Fruit fly (Drosophila melanogaster) whole organism, adult: Measurements from ENCODE around the gene mus312.

Experiments
- CG11617 ChIP-seq: fragments of 200-800 bp; sonication (Bioruptor generic); optimal IDR thresholded peaks from 2 replicates; lab custom pipeline; 2017; ENCODE audit warnings: mild to moderate bottlenecking, missing biosample characterization, missing genetic modification reagents, missing genetic modification characterization
- CG12768 ChIP-seq: fragments of 200-800 bp; sonication (Bioruptor generic); optimal IDR thresholded peaks from 2 replicates; lab custom pipeline; 2017; ENCODE audit warnings: missing biosample characterization, missing genetic modification characterization, mild to moderate bottlenecking, moderate library complexity, missing genetic modification reagents
- CG14711 ChIP-seq: fragments of 200-800 bp; sonication (Bioruptor generic); optimal IDR thresholded peaks from 2 replicates; lab custom pipeline; 2018; ENCODE audit warnings: missing biosample characterization, mild to moderate bottlenecking, missing genetic modification characterization, moderate library complexity
- CG1620 ChIP-seq: fragments of 200-800 bp; sonication (Bioruptor generic); optimal IDR thresholded peaks from 2 replicates; lab custom pipeline; 2016; ENCODE audit warnings: missing biosample characterization, missing genetic modification characterization
- CG33017 ChIP-seq: fragments of 200-800 bp; sonication (Bioruptor generic); optimal IDR thresholded peaks from 2 replicates; lab custom pipeline; 2018; ENCODE audit warnings: missing biosample characterization, mild to moderate bottlenecking, missing genetic modification characterization, moderate library complexity
- CG5204 ChIP-seq: fragments of 200-800 bp; sonication (Bioruptor generic); optimal IDR thresholded peaks from 2 replicates; lab custom pipeline; 2016; ENCODE audit warnings: missing biosample characterization, missing genetic modification characterization
- CG7045 ChIP-seq: fragments of 200-800 bp; sonication (Bioruptor generic); optimal IDR thresholded peaks from 2 replicates; lab custom pipeline; 2017; ENCODE audit warnings: missing biosample characterization, mild to moderate bottlenecking, missing genetic modification characterization
- CG7101 ChIP-seq: fragments of 200-800 bp; sonication (Bioruptor generic); optimal IDR thresholded peaks from 2 replicates; lab custom pipeline; 2018; ENCODE audit warnings: missing biosample characterization, mild to moderate bottlenecking, missing genetic modification characterization, moderate library complexity
- Clk ChIP-seq: fragments of 200-800 bp; sonication (Bioruptor generic); optimal IDR thresholded peaks from 2 replicates; lab custom pipeline; 2017; ENCODE audit warnings: missing biosample characterization, missing genetic modification characterization
- Crg-1 ChIP-seq: fragments of 200-800 bp; sonication (Bioruptor generic); optimal IDR thresholded peaks from 2 replicates; lab custom pipeline; 2016; ENCODE audit warnings: missing biosample characterization, missing genetic modification characterization
- Hr96 ChIP-seq: fragments of 200-800 bp; sonication (Bioruptor generic); optimal IDR thresholded peaks from 2 replicates; lab custom pipeline; 2016; ENCODE audit warnings: missing biosample characterization, missing genetic modification characterization
- Mnt ChIP-seq: fragments of 200-800 bp; sonication (Bioruptor generic); optimal IDR thresholded peaks from 2 replicates; lab custom pipeline; 2016; ENCODE audit warnings: missing biosample characterization, mild to moderate bottlenecking, missing genetic modification characterization
- bab1 ChIP-seq: fragments of 200-800 bp; sonication (Bioruptor generic); optimal IDR thresholded peaks from 3 replicates; lab custom pipeline; 2019; ENCODE audit warnings: missing biosample characterization, mild to moderate bottlenecking, missing genetic modification characterization, moderate library complexity
- cic ChIP-seq: fragments of 200-800 bp; sonication (Bioruptor generic); optimal IDR thresholded peaks from 2 replicates; lab custom pipeline; 2017; ENCODE audit warnings: missing biosample characterization, mild to moderate bottlenecking, missing genetic modification characterization, moderate library complexity
- cnc ChIP-seq, 2 experiments: fragments of >200 bp; optimal IDR thresholded peaks; 2 replicates each; lab custom pipeline; 2017
- kay ChIP-seq: fragments of 200-800 bp; sonication (Bioruptor generic); peaks from one replicate; lab custom pipeline; 2016; ENCODE audit warnings: missing biosample characterization, missing genetic modification characterization, borderline replicate concordance
- ovo ChIP-seq: fragments of 200-800 bp; sonication (Bioruptor generic); optimal IDR thresholded peaks from 2 replicates; lab custom pipeline; 2016; ENCODE audit warnings: missing biosample characterization, missing genetic modification characterization
- pad ChIP-seq: fragments of 200-800 bp; sonication (Bioruptor generic); optimal IDR thresholded peaks from 3 replicates; lab custom pipeline; 2017; ENCODE audit warnings: missing biosample characterization, missing genetic modification characterization, mild to moderate bottlenecking, moderate library complexity, missing genetic modification reagents
- tj ChIP-seq: fragments of 200-800 bp; sonication (Bioruptor generic); optimal IDR thresholded peaks from 3 replicates; lab custom pipeline; 2017; ENCODE audit warnings: missing biosample characterization, mild to moderate bottlenecking, missing genetic modification characterization, moderate library complexity
- toe ChIP-seq: fragments of 200-800 bp; sonication (Bioruptor generic); optimal IDR thresholded peaks from 2 replicates; lab custom pipeline; 2016; ENCODE audit warnings: missing biosample characterization, missing genetic modification characterization

Gene mus312

dm6 chr3L:7319768-7320167, 9.2 kb upstream of the mus312 start, which contains the start of gene CG8607:
Gene CG8607, plus strand, starts transcription at chr3L:7320068.
- TF ChIP-seq Crg-1 (no peak), cnc (optimal IDR thresholded peaks at IDR 0.05; lab: Kevin White, UChicago) (no peak), CG14711 (no peak), CG5204 (no peak), ovo (GFP tag; lab: Kevin White, UChicago) (no peak), Hr96 (GFP tag; lab: Kevin White, UChicago) (no peak), kay (GFP tag; lab: Kevin White, UChicago) (no peak), tj (GFP tag; lab: Kevin White, UChicago) (no peak), CG33017 (no peak), bab1 (GFP tag; lab: Kevin White, UChicago) (no peak)

dm6 chr3L:7323348-7323747, 5.6 kb upstream of the mus312 start, which contains the start of the genes RhoGEF4 and Rint1:
Gene RhoGEF4, minus strand, starts transcription at chr3L:7323411.
Gene Rint1, plus strand, starts transcription at chr3L:7323619.
- no peak for TF ChIP-seq Hr96 (GFP tag; lab: Kevin White, UChicago)
- TF ChIP-seq bab1 (GFP tag; lab: Kevin White, UChicago), result peak; percentile 17
- peak; percentile 27 for TF ChIP-seq tj (GFP tag; lab: Kevin White, UChicago)
- TF ChIP-seq Mnt, result peak; percentile 44
- TF ChIP-seq CG33017, result no peak
- TF ChIP-seq pad (GFP tag; lab: Kevin White, UChicago), result peak; percentile 14
- TF ChIP-seq toe (GFP tag; lab: Kevin White, UChicago), result peak; percentile 13
- TF ChIP-seq CG11617, result peak; percentile 36
- no peak for TF ChIP-seq CG5204
- no peak for TF ChIP-seq kay (GFP tag; lab: Kevin White, UChicago)
- no peak for TF ChIP-seq CG7045 (GFP tag; lab: Kevin White, UChicago)
- peak; percentile 38 for TF ChIP-seq Crg-1
- TF ChIP-seq CG1620 (GFP tag; lab: Kevin White, UChicago), result peak; percentile 44
- TF ChIP-seq ovo (GFP tag; lab: Kevin White, UChicago), result peak; percentile 15
- peak; percentile 4 for TF ChIP-seq CG12768 (GFP tag; lab: Kevin White, UChicago)
- no peak for TF ChIP-seq cnc (optimal IDR thresholded peaks at IDR 0.05; lab: Kevin White, UChicago)
- TF ChIP-seq Clk (GFP tag; lab: Kevin White, UChicago), result no peak
- TF ChIP-seq CG14711, result peak; percentile 66
- peak; percentile 13 for TF ChIP-seq cic (GFP tag; lab: Kevin White, UChicago)
- TF ChIP-seq CG7101 (tag; lab: Kevin White, UChicago), result peak; percentile 75

- TF ChIP-seq Mnt, result no peak
- no peak for TF ChIP-seq CG1620 (GFP tag; lab: Kevin White, UChicago)
- no peak for TF ChIP-seq tj (GFP tag; lab: Kevin White, UChicago)
- TF ChIP-seq toe (GFP tag; lab: Kevin White, UChicago), result no peak
- TF ChIP-seq bab1 (GFP tag; lab: Kevin White, UChicago), result no peak
- no peak for TF ChIP-seq ovo (GFP tag; lab: Kevin White, UChicago)
- no peak for TF ChIP-seq CG7101 (tag; lab: Kevin White, UChicago)
- no peak for TF ChIP-seq kay (GFP tag; lab: Kevin White, UChicago)
- no peak for TF ChIP-seq CG12768 (GFP tag; lab: Kevin White, UChicago)
- TF ChIP-seq cnc (optimal IDR thresholded peaks at IDR 0.05; lab: Kevin White, UChicago), result no peak
- no peak for TF ChIP-seq Hr96 (GFP tag; lab: Kevin White, UChicago)
- TF ChIP-seq CG11617, result no peak
- TF ChIP-seq cic (GFP tag; lab: Kevin White, UChicago), result no peak
- no peak for TF ChIP-seq CG7045 (GFP tag; lab: Kevin White, UChicago)
- no peak for TF ChIP-seq CG14711
- TF ChIP-seq pad (GFP tag; lab: Kevin White, UChicago), result no peak
- TF ChIP-seq Crg-1, result no peak
- TF ChIP-seq CG33017, result no peak
- TF ChIP-seq CG5204, result no peak
- TF ChIP-seq Clk (GFP tag; lab: Kevin White, UChicago), result no peak
These were observed 2.3 kb upstream of the mus312 start for dm6 chr3L:7326676-7327075.

dm6 chr3L:7334990-7335389, 6.1 kb downstream of the mus312 start, which contains the start of the genes wrm1 and wrm2:
Gene wrm1, minus strand, starts transcription at chr3L:7335226.
Gene wrm2, minus strand, starts transcription at chr3L:7335226.
- TF ChIP-seq Clk (GFP tag; lab: Kevin White, UChicago) (no peak), CG11617 (no peak), toe (GFP tag; lab: Kevin White, UChicago) (no peak), CG5204 (no peak), Crg-1 (no peak), CG12768 (GFP tag; lab: Kevin White, UChicago) (no peak), bab1 (GFP tag; lab: Kevin White, UChicago) (peak; percentile 52), cnc (optimal IDR thresholded peaks at IDR 0.05; lab: Kevin White, UChicago) (no peak), CG7101 (tag; lab: Kevin White, UChicago) (no peak), ovo (GFP tag; lab: Kevin White, UChicago) (no peak), tj (GFP tag; lab: Kevin White, UChicago) (no peak), cic (GFP tag; lab: Kevin White, UChicago) (no peak), kay (GFP tag; lab: Kevin White, UChicago) (no peak), Hr96 (GFP tag; lab: Kevin White, UChicago) (no peak), CG7045 (GFP tag; lab: Kevin White, UChicago) (no peak), pad (GFP tag; lab: Kevin White, UChicago) (no peak), Mnt (peak; percentile 55), CG33017 (no peak), CG1620 (GFP tag; lab: Kevin White, UChicago) (no peak), CG14711 (peak; percentile 5)

- no peak for TF ChIP-seq kay (GFP tag; lab: Kevin White, UChicago)
- TF ChIP-seq CG1620 (GFP tag; lab: Kevin White, UChicago), result peak; percentile 52
- peak; percentile 31 for TF ChIP-seq CG12768 (GFP tag; lab: Kevin White, UChicago)
- TF ChIP-seq CG5204, result no peak
- TF ChIP-seq tj (GFP tag; lab: Kevin White, UChicago), result no peak
- TF ChIP-seq CG7101 (tag; lab: Kevin White, UChicago), result peak; percentile 54
- TF ChIP-seq cnc (optimal IDR thresholded peaks at IDR 0.05; lab: Kevin White, UChicago), result no peak
- peak; percentile 20 for TF ChIP-seq ovo (GFP tag; lab: Kevin White, UChicago)
- TF ChIP-seq pad (GFP tag; lab: Kevin White, UChicago), result peak; percentile 50
- peak; percentile 2 for TF ChIP-seq Mnt
- peak; percentile 66 for TF ChIP-seq Crg-1
These were observed 9.9 kb downstream of the mus312 start for dm6 chr3L:7338786-7339185.
